Worm (Caenorhabditis elegans) whole organism, L1 larva: ENCODE data around the gene rab-39.

ENCODE experiments used
- C16A3.4 ChIP-seq: fragments of 150-350 bp; optimal IDR thresholded peaks from 2 replicates; lab custom pipeline; 2014; ENCODE audit warnings: missing biosample characterization, missing genetic modification characterization
- alr-1 ChIP-seq: fragments of 200-800 bp; sonication (Bioruptor generic); optimal IDR thresholded peaks from 2 replicates; lab custom pipeline; 2018; ENCODE audit warnings: borderline replicate concordance, mild to moderate bottlenecking, missing genetic modification characterization, missing compliant biosample characterization
- aly-2 ChIP-seq: fragments of 150-350 bp; optimal IDR thresholded peaks from 2 replicates; lab custom pipeline; 2014; ENCODE audit warnings: missing biosample characterization, missing genetic modification characterization
- ama-1 ChIP-seq: fragments of 150-350 bp; optimal IDR thresholded peaks from 2 replicates; lab custom pipeline; 2014
- blmp-1 ChIP-seq: fragments of 150-350 bp; optimal IDR thresholded peaks from 2 replicates; lab custom pipeline; 2014; ENCODE audit warnings: missing biosample characterization, missing genetic modification characterization
- ceh-82 ChIP-seq, 3 experiments: fragments of 150-350 bp in 1 of 3; sonication (generic microtip) in 2 of 3; optimal IDR thresholded peaks; 2 replicates each; lab custom pipeline; 2014 to 2017; ENCODE audit warnings: missing biosample characterization in 3 of 3, missing genetic modification characterization in 3 of 3
- dpl-1 ChIP-seq, 3 experiments: fragments of 150-350 bp in 2 of 3; sonication (generic microtip) in 1 of 3; optimal IDR thresholded peaks; 2 replicates each; lab custom pipeline; 2014 to 2017; ENCODE audit warnings: missing biosample characterization in 3 of 3, missing genetic modification characterization in 3 of 3, missing genetic modification reagents in 3 of 3
- efl-1 ChIP-seq, 4 experiments: fragments of 150-350 bp; optimal IDR thresholded peaks in 3 of 4; peaks in 1 of 4; 1 replicate in 1 of 4; 2 replicates in 3 of 4; lab custom pipeline; 2014; ENCODE audit warnings: missing biosample characterization in 2 of 4, missing genetic modification characterization in 2 of 4, missing genetic modification reagents in 2 of 4
- elt-2 ChIP-seq: sonication (generic microtip); optimal IDR thresholded peaks from 2 replicates; lab custom pipeline; 2016; ENCODE audit warnings: missing genetic modification characterization, mild to moderate bottlenecking, inconsistent platforms, missing compliant biosample characterization, missing genetic modification reagents
- elt-3 ChIP-seq, 6 experiments: fragments of 150-350 bp in 1 of 6; sonication (generic microtip); optimal IDR thresholded peaks; 2 replicates each; lab custom pipeline; 2017 to 2018; ENCODE audit warnings: missing biosample characterization in 6 of 6, missing genetic modification characterization in 6 of 6, inconsistent platforms in 1 of 6
- ets-5 ChIP-seq: fragments of 200-800 bp; sonication (Bioruptor generic); IDR thresholded peaks from 2 replicates; pipeline ENCODE4 v1.3.6; 2022; ENCODE audit warnings: missing genetic modification characterization, missing compliant biosample characterization
- fos-1 ChIP-seq: fragments of 150-350 bp; optimal IDR thresholded peaks from 2 replicates; lab custom pipeline; 2014; ENCODE audit warnings: missing biosample characterization, missing genetic modification characterization
- lin-14 ChIP-seq: fragments of 200-800 bp; sonication (Bioruptor generic); optimal IDR thresholded peaks from 2 replicates; lab custom pipeline; 2018; ENCODE audit warnings: mild to moderate bottlenecking, missing genetic modification characterization, moderate library complexity, missing compliant biosample characterization
- lin-35 ChIP-seq, 2 experiments: fragments of 150-350 bp; optimal IDR thresholded peaks; 2 replicates each; lab custom pipeline; 2014; ENCODE audit warnings: missing biosample characterization in 2 of 2, missing genetic modification characterization in 2 of 2, missing genetic modification reagents in 2 of 2
- lir-3 ChIP-seq: sonication (generic microtip); optimal IDR thresholded peaks from 2 replicates; lab custom pipeline; 2016; ENCODE audit warnings: mild to moderate bottlenecking, missing genetic modification characterization, moderate library complexity, missing compliant biosample characterization; ENCODE audit not compliant: poor library complexity
- lsy-2 ChIP-seq, 2 experiments: fragments of 150-350 bp; optimal IDR thresholded peaks; 2 replicates each; lab custom pipeline; 2014; ENCODE audit warnings: missing biosample characterization in 2 of 2, missing genetic modification characterization in 2 of 2
- mep-1 ChIP-seq: fragments of 150-350 bp; optimal IDR thresholded peaks from 2 replicates; lab custom pipeline; 2014; ENCODE audit warnings: missing biosample characterization, missing genetic modification characterization
- nhr-11 ChIP-seq: fragments of 150-350 bp; optimal IDR thresholded peaks from 2 replicates; lab custom pipeline; 2014; ENCODE audit warnings: missing biosample characterization, missing genetic modification characterization
- nhr-19 ChIP-seq: fragments of 200-800 bp; sonication (Bioruptor generic); conservative IDR thresholded peaks from 2 replicates; pipeline ENCODE4 v1.3.6; 2022; ENCODE audit warnings: missing genetic modification characterization, missing compliant biosample characterization
- nhr-20 ChIP-seq: sonication (generic microtip); optimal IDR thresholded peaks from 2 replicates; lab custom pipeline; 2016; ENCODE audit warnings: mild to moderate bottlenecking, missing genetic modification characterization, missing compliant biosample characterization
- nhr-28 ChIP-seq: fragments of 150-350 bp; optimal IDR thresholded peaks from 2 replicates; lab custom pipeline; 2014; ENCODE audit warnings: missing biosample characterization, missing genetic modification characterization
- nhr-47 ChIP-seq: sonication (generic microtip); optimal IDR thresholded peaks from 2 replicates; lab custom pipeline; 2016; ENCODE audit warnings: mild to moderate bottlenecking, missing genetic modification characterization, moderate library complexity, missing compliant biosample characterization
- nhr-77 ChIP-seq: fragments of 150-350 bp; optimal IDR thresholded peaks from 2 replicates; lab custom pipeline; 2014; ENCODE audit warnings: missing biosample characterization, missing genetic modification characterization
- nhr-85 ChIP-seq: sonication (generic microtip); peaks from one replicate; lab custom pipeline; 2016; ENCODE audit warnings: missing genetic modification characterization, inconsistent platforms, missing compliant biosample characterization
- nhr-90 ChIP-seq: sonication (generic microtip); optimal IDR thresholded peaks from 2 replicates; lab custom pipeline; 2016; ENCODE audit warnings: mild to moderate bottlenecking, missing genetic modification characterization, missing compliant biosample characterization; ENCODE audit not compliant: poor library complexity
- rnt-1 ChIP-seq: sonication (generic microtip); optimal IDR thresholded peaks from 2 replicates; lab custom pipeline; 2016; ENCODE audit warnings: mild to moderate bottlenecking, missing genetic modification characterization, moderate library complexity, missing compliant biosample characterization
- skn-1 ChIP-seq: fragments of 150-350 bp; optimal IDR thresholded peaks from 2 replicates; lab custom pipeline; 2014; ENCODE audit warnings: missing biosample characterization, missing genetic modification characterization
- snpc-4 ChIP-seq: fragments of 150-350 bp; optimal IDR thresholded peaks from 2 replicates; lab custom pipeline; 2014; ENCODE audit warnings: missing biosample characterization, missing genetic modification characterization
- snu-23 ChIP-seq: sonication (generic microtip); optimal IDR thresholded peaks from 2 replicates; lab custom pipeline; 2016; ENCODE audit warnings: missing genetic modification characterization, missing compliant biosample characterization
- swsn-7 ChIP-seq: sonication (generic microtip); optimal IDR thresholded peaks from 2 replicates; lab custom pipeline; 2016; ENCODE audit warnings: missing genetic modification characterization, missing compliant biosample characterization
- unc-130 ChIP-seq: fragments of 150-350 bp; optimal IDR thresholded peaks from 2 replicates; lab custom pipeline; 2017; ENCODE audit warnings: missing biosample characterization, missing genetic modification characterization, inconsistent platforms
- zag-1 ChIP-seq: fragments of 150-350 bp; optimal IDR thresholded peaks from 2 replicates; lab custom pipeline; 2014; ENCODE audit warnings: missing biosample characterization, missing genetic modification characterization
- zip-4 ChIP-seq: fragments of 200-800 bp; sonication (Bioruptor generic); optimal IDR thresholded peaks from 2 replicates; lab custom pipeline; 2018; ENCODE audit warnings: mild to moderate bottlenecking, missing genetic modification characterization, moderate library complexity, missing compliant biosample characterization
- ztf-11 ChIP-seq, 2 experiments: sonication (generic microtip); optimal IDR thresholded peaks; 2 replicates each; lab custom pipeline; 2016 to 2017; ENCODE audit warnings: missing genetic modification characterization in 2 of 2, missing biosample characterization in 1 of 2, missing compliant biosample characterization in 1 of 2

rab-39 gene

DNA sequence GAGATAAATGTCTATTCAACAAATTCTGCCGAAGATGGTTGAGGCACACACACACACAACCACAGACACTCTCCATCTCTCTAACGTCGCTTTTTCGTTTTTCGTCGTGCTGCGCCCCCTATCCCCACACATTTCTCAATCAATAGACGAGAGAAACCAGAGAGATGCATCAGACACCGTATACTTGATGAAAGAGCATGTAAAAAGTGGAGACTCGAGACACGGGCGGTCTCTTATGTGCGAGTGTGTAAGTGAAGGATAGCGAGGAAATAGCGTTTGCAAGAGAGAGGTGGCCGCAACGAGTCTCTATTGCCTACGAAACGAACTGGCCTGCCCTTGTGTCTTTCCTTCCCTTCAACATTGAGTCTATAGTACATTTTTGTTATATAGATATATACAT is 39.9 kb downstream of the rab-39 start (continued):
- TF ChIP-seq elt-2 (tag; lab: Kevin White, UChicago), result peak; percentile 77
- TF ChIP-seq nhr-11 (tag; lab: Kevin White, UChicago), result peak; percentile 62
- TF ChIP-seq alr-1, result no peak
- TF ChIP-seq dpl-1 (GFP tag; optimal IDR thresholded peaks at IDR 0.05; lab: Kevin White, UChicago), result peak; percentile 61 to 65 (median 64)
- TF ChIP-seq blmp-1 (tag; lab: Kevin White, UChicago), result peak; percentile 75
- TF ChIP-seq fos-1 (tag; lab: Kevin White, UChicago), result peak; percentile 72

DNA sequence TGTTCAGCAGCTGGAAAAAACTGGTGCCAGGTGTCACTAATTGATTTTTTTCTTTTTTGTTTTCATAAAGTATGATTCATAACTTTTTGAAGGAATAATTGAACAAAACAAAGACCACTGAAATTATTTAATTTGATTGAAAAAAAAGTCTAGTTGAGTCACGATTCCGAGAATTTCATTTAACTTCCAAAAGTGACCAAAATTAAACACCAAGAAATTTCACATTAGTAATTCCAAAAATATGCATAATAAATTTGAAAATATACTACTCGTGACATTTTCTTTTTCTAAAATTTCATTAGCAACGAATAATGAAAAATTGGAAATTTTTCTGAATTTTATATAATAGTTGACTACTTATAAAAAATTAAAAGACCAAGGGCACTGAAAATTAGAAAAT is 40.7 kb downstream of the rab-39 start:
- no peak for TF ChIP-seq rnt-1 (tag; lab: Kevin White, UChicago)
- TF ChIP-seq efl-1 (optimal IDR thresholded peaks at IDR 0.05; lab: Kevin White, UChicago), result no peak
- peak in 1 of 2 experiments; percentile 11 for TF ChIP-seq efl-1 (GFP tag; optimal IDR thresholded peaks at IDR 0.05 in 1 of 2; lab: Kevin White, UChicago)
- TF ChIP-seq, all 84 proteins: peak for 1

DNA sequence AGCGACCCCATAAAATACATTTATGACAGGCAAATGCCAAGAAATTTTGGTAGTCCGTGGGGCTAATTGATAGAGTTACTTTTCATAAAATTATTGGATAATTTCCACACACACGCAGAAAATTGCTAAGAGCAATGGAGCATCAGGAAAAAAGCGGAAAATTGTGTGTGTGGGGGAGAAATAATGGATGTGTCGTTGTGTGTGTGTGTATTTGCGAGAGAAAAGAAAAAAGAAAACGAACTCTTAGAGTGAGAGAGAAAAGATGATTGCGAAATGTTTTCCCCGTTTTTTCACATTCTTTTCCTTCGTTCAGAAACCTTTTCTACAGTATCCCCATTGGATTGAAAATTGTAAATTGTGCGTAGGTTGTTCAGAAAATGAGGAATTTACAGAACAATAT is 41.1 kb downstream of the rab-39 start:
- peak; percentile 36 for TF ChIP-seq rnt-1 (tag; lab: Kevin White, UChicago)
- no peak for TF ChIP-seq zag-1 (tag; lab: Kevin White, UChicago)
- peak; percentile 33 for TF ChIP-seq unc-130 (tag; lab: Kevin White, UChicago)
- peak in 1 of 6 experiments; percentile 23 for TF ChIP-seq elt-3 (tag; optimal IDR thresholded peaks at IDR 0.05; lab: Kevin White, UChicago)
- TF ChIP-seq skn-1, result peak; percentile 68
- no peak for TF ChIP-seq nhr-90
- TF ChIP-seq nhr-19 (GFP tag; lab: Robert Waterston, UW), result peak; percentile 25
- TF ChIP-seq ztf-11 (tag; optimal IDR thresholded peaks at IDR 0.05; lab: Kevin White, UChicago), result no peak
- TF ChIP-seq blmp-1 (tag; lab: Kevin White, UChicago), result peak; percentile 75
- peak; percentile 57 for TF ChIP-seq mep-1 (tag; lab: Kevin White, UChicago)
- TF ChIP-seq nhr-85 (tag; lab: Kevin White, UChicago), result peak; percentile 50
- TF ChIP-seq snpc-4 (tag; lab: Kevin White, UChicago), result peak; percentile 28
- TF ChIP-seq ceh-82 (tag; optimal IDR thresholded peaks at IDR 0.05; lab: Kevin White, UChicago), result peak in 2 of 3 experiments; percentile 10 to 61
- no peak for TF ChIP-seq ets-5 (GFP tag; lab: Robert Waterston, UW)
- peak; percentile 23 for TF ChIP-seq snu-23 (GFP tag; lab: Kevin White, UChicago)
- peak in 1 of 2 experiments; percentile 20 for TF ChIP-seq efl-1 (optimal IDR thresholded peaks at IDR 0.05; lab: Kevin White, UChicago)
- TF ChIP-seq efl-1 (GFP tag; optimal IDR thresholded peaks at IDR 0.05 in 1 of 2; lab: Kevin White, UChicago), result no peak
- TF ChIP-seq nhr-47 (tag; lab: Kevin White, UChicago), result peak; percentile 4
- peak; percentile 60 for TF ChIP-seq zip-4
- peak; percentile 92 for TF ChIP-seq lin-14 (GFP tag; lab: Kevin White, UChicago)
- peak; percentile 27 for TF ChIP-seq swsn-7 (tag; lab: Kevin White, UChicago)
- TF ChIP-seq dpl-1 (GFP tag; optimal IDR thresholded peaks at IDR 0.05; lab: Kevin White, UChicago), result peak in 1 of 3 experiments; percentile 3
- TF ChIP-seq lsy-2 (tag; optimal IDR thresholded peaks at IDR 0.05; lab: Kevin White, UChicago), result peak; percentile 26 to 71
- TF ChIP-seq C16A3.4, result no peak
- TF ChIP-seq nhr-77 (tag; lab: Kevin White, UChicago), result peak; percentile 40
- TF ChIP-seq ama-1 (lab: Kevin White, UChicago), result no peak
- TF ChIP-seq, all 84 proteins: peak for 19

DNA sequence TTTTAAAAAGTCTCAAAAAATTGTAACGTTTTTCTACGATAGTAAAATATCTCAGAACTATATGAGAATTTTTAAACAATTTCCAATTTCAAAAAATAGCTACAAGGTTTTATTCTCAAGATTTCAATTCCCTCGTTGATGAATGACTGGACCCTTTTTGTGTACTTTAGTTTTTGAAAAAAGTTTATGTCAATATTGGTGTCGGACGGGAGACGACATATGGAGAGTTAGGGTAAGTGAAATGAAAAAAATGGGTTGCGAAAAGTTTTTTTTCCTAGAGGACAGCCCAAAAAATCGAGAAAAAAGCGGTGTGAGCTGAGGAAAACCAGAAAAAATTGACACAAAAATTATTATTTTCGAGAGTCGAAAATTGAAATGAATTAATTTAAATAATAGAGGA is 41.9 kb downstream of the rab-39 start:
- no peak for TF ChIP-seq swsn-7 (tag; lab: Kevin White, UChicago)
- no peak for TF ChIP-seq efl-1 (optimal IDR thresholded peaks at IDR 0.05; lab: Kevin White, UChicago)
- peak in 1 of 2 experiments; percentile 46 for TF ChIP-seq efl-1 (GFP tag; optimal IDR thresholded peaks at IDR 0.05 in 1 of 2; lab: Kevin White, UChicago)

DNA sequence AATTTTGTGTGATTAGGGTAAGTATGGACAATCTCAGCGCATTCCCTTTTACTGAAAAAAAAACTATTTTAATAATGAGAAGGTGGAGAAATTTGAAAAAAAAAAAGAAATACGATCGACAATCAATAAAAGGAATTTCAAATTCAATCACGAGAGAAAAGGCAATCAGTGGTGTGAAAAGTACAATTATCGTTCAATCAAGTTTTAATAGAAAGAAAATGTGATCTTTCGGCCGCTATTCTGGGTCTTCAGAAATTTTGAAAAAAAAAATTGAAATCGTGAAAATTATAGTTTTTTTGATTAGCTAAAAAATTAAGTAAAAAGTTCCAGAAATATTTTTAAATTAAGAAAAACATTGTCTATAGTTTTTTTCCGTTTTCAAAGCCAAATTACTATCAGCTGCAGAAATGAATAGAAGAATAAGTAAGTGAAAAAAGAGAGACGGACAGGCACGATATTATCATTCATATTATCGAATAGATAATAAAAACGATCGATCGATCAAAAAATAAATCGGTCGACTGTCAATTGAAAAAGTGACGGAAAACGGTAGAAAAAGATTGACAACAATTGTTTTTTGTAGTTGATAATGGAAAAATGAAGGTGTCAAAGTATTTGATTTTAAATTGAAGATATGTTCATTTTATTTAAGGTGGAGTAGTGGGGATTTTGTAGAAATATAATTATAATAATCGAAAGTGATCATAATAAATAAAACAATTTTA is 42.5 kb downstream of the rab-39 start, which contains the start of gene gldi-3:
gldi-3 (minus strand) TSS at position 51 of the 725 bp plus-strand sequence.
- TF ChIP-seq blmp-1 (tag; lab: Kevin White, UChicago) (peak; percentile 6), nhr-28 (tag; lab: Kevin White, UChicago) (no peak), lin-35 (GFP tag; optimal IDR thresholded peaks at IDR 0.05; lab: Kevin White, UChicago) (peak in 1 of 2 experiments; percentile 12), elt-3 (tag; optimal IDR thresholded peaks at IDR 0.05; lab: Kevin White, UChicago) (peak in 1 of 6 experiments; percentile 35), nhr-77 (tag; lab: Kevin White, UChicago) (no peak), efl-1 (optimal IDR thresholded peaks at IDR 0.05; lab: Kevin White, UChicago) (no peak), efl-1 (GFP tag; optimal IDR thresholded peaks at IDR 0.05 in 1 of 2; lab: Kevin White, UChicago) (peak in 1 of 2 experiments; percentile 46), nhr-20 (tag; lab: Kevin White, UChicago) (peak; percentile 14), lir-3 (tag; lab: Kevin White, UChicago) (no peak), aly-2 (tag; lab: Kevin White, UChicago) (no peak)
